Worm (Caenorhabditis elegans) whole organism, L4 larva: ENCODE measurements around the gene ugt-9.

Experiments used
- F10B5.3 ChIP-seq: sonication (generic microtip); optimal IDR thresholded peaks from 2 replicates; lab custom pipeline; 2016; ENCODE audit warnings: mild to moderate bottlenecking, missing genetic modification characterization, missing compliant biosample characterization
- ZK546.5 ChIP-seq, 2 experiments: sonication (generic microtip); optimal IDR thresholded peaks; 2 replicates each; lab custom pipeline; 2017; ENCODE audit warnings: missing biosample characterization in 2 of 2, missing genetic modification characterization in 2 of 2
- ama-1 ChIP-seq: fragments of 150-350 bp; optimal IDR thresholded peaks from 2 replicates; lab custom pipeline; 2014; ENCODE audit warnings: inconsistent platforms, mixed read lengths
- ces-1 ChIP-seq: fragments of 150-350 bp; sonication (generic microtip); optimal IDR thresholded peaks from 4 replicates; lab custom pipeline; 2014; ENCODE audit warnings: missing biosample characterization, missing genetic modification reagents, missing genetic modification characterization
- dpl-1 ChIP-seq: fragments of 150-350 bp; optimal IDR thresholded peaks from 2 replicates; lab custom pipeline; 2014; ENCODE audit warnings: missing biosample characterization, missing genetic modification reagents, missing genetic modification characterization
- hlh-30 ChIP-seq: sonication (generic microtip); optimal IDR thresholded peaks from 2 replicates; lab custom pipeline; 2017; ENCODE audit warnings: antibody characterized with exemption, mild to moderate bottlenecking, missing genetic modification characterization, missing compliant biosample characterization; ENCODE audit not compliant: insufficient read depth
- lin-39 ChIP-seq: fragments of 150-350 bp; optimal IDR thresholded peaks from 2 replicates; lab custom pipeline; 2014; ENCODE audit warnings: missing biosample characterization, missing genetic modification reagents, missing genetic modification characterization
- lsy-2 ChIP-seq, 2 experiments: fragments of 150-350 bp in 1 of 2; sonication (generic microtip) in 1 of 2; optimal IDR thresholded peaks; 2 replicates each; lab custom pipeline; 2014 to 2017; ENCODE audit warnings: missing biosample characterization in 2 of 2, missing genetic modification characterization in 2 of 2
- mep-1 ChIP-seq: fragments of 150-350 bp; sonication (generic microtip); optimal IDR thresholded peaks from 3 replicates; lab custom pipeline; 2014; ENCODE audit warnings: missing biosample characterization, missing genetic modification characterization
- sdz-12 ChIP-seq: fragments of 200-800 bp; sonication (Bioruptor generic); optimal IDR thresholded peaks from 2 replicates; lab custom pipeline; 2018; ENCODE audit warnings: mild to moderate bottlenecking, missing genetic modification characterization, missing compliant biosample characterization
- set-16 ChIP-seq: fragments of 200-800 bp; sonication (Bioruptor generic); IDR thresholded peaks from 2 replicates; pipeline ENCODE4 v1.3.6; 2022; ENCODE audit warnings: missing genetic modification reagents, missing genetic modification characterization, missing compliant biosample characterization
- zag-1 ChIP-seq: fragments of 150-350 bp; optimal IDR thresholded peaks from 2 replicates; lab custom pipeline; 2014; ENCODE audit warnings: missing biosample characterization, missing genetic modification characterization
- zfp-3 ChIP-seq: fragments of 200-800 bp; sonication (Bioruptor generic); conservative IDR thresholded peaks from 2 replicates; pipeline ENCODE4 v1.3.6; 2022; ENCODE audit warnings: missing genetic modification reagents, missing genetic modification characterization, missing compliant biosample characterization

DNA sequence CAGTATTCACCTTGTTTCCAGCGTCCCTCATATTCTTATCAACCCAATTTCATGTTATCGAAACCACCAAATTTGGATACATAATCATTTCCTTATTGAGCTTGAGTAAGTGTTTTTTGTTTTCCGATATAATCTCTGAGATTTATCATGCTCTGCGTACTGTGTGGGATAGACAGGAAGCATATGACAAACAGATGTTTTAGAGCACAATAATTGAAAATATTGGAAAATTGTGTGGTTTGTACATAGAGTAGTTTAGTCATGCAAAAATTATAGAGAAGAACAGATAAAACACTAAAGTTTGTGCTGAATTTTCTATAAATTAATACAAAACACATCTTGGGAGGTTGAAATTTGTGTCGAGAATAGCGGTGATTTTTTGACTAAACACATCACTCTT lies 27.1 kb upstream of the ugt-9 start:
- TF ChIP-seq zag-1 (no peak), ZK546.5 (tag; optimal IDR thresholded peaks at IDR 0.05; lab: Kevin White, UChicago) (no peak), lsy-2 (tag; optimal IDR thresholded peaks at IDR 0.05; lab: Kevin White, UChicago) (no peak), zfp-3 (no peak), sdz-12 (no peak), ama-1 (lab: Kevin White, UChicago) (no peak), mep-1 (tag; lab: Kevin White, UChicago) (no peak), hlh-30 (no peak), ces-1 (GFP tag; lab: Kevin White, UChicago) (no peak), set-16 (GFP tag; lab: Robert Waterston, UW) (no peak), dpl-1 (GFP tag; lab: Kevin White, UChicago) (no peak), F10B5.3 (tag; lab: Kevin White, UChicago) (no peak), lin-39 (no peak)
